Fruit fly (Drosophila melanogaster): ENCODE data around the gene CG7824.

The CG7824 gene

DNA sequence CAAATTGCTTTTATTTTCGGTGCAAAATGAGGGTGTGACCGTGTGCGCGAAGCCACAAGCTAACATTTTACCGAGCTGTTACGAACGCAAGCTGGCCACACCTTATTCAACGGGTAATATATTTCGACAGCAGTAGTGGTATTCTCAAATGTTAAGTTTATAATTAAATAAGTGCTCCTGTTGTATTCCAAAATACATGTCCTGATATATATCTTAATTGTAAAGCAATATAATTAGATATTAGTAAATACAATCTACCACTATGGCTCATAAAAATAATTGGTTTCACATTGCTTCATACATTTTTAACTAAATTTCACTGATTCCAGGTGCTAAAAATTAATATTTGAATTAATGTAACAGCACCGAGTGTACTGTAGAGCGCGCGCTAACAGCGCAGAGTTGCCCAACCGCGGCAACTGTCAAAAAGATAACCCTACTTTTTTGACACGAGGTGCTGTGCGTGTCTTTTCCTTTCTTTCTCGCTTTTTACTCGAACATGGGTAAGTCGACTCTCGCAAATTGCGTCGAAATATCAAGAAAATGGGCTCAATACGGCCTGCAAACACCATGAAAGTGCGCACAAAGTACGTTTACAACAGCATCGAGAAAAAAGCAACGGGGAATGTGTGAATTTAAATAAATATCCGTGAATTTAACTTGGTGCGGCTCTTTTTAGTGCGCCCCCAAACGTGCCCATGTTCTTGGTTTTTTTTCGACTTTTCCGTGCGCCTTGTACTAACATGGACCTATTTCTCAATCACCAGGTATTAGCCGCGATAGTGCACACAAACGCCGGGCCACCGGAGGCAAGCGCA is 2.9 kb upstream of the CG7824 start, which contains the start of the genes CG15514 and RpS8 (continued):
- TF ChIP-seq odd (GFP tag; optimal IDR thresholded peaks at IDR 0.05) (no peak), dan (GFP tag; IDR thresholded peaks at IDR 0.05) (no peak), pros (GFP tag; optimal IDR thresholded peaks at IDR 0.05) (no peak), CG12299 (tag; optimal IDR thresholded peaks at IDR 0.05) (peak; percentile 45), Dad (GFP tag; optimal IDR thresholded peaks at IDR 0.05) (peak; percentile 11), lmd (GFP tag; IDR thresholded peaks at IDR 0.05) (peak; percentile 33; the same call in 1 of the 2 replicates), MESR4 (GFP tag; optimal IDR thresholded peaks at IDR 0.05) (peak; percentile 97), Camta (GFP tag; optimal IDR thresholded peaks at IDR 0.05) (peak; percentile 24), CG34376 (GFP tag; optimal IDR thresholded peaks at IDR 0.05) (peak; percentile 76), Poxn (GFP tag; IDR thresholded peaks at IDR 0.05) (no peak), kni (GFP tag; optimal IDR thresholded peaks at IDR 0.05) (peak; percentile 60), Fer2 (tag; optimal IDR thresholded peaks at IDR 0.05) (peak; percentile 67), fd64A (GFP tag; optimal IDR thresholded peaks at IDR 0.05) (peak; percentile 4), Xbp1 (GFP tag; optimal IDR thresholded peaks at IDR 0.05) (peak; percentile 64), Ssrp (tag; optimal IDR thresholded peaks at IDR 0.05) (peak; percentile 30), sd (tag; optimal IDR thresholded peaks at IDR 0.05) (no peak), CG1792 (GFP tag; optimal IDR thresholded peaks at IDR 0.05) (no peak), twi (tag; optimal IDR thresholded peaks at IDR 0.05) (peak; percentile 39), insv (GFP tag; optimal IDR thresholded peaks at IDR 0.05) (peak in 1 of 2 experiments; percentile 55)

dm6 chr3R:29859763-29860162 is 1.0 kb upstream of the CG7824 start:
- TF ChIP-seq CG18011 (GFP tag; optimal IDR thresholded peaks at IDR 0.05) (peak; percentile 38), CG10321 (GFP tag; IDR thresholded peaks at IDR 0.05) (no peak), CG1647 (GFP tag; optimal IDR thresholded peaks at IDR 0.05) (peak; percentile 31), gcm (GFP tag; optimal IDR thresholded peaks at IDR 0.05) (peak; percentile 38), crp (GFP tag; optimal IDR thresholded peaks at IDR 0.05) (no peak), row (GFP tag; IDR thresholded peaks at IDR 0.05) (peak; percentile 83), bsh (GFP tag; optimal IDR thresholded peaks at IDR 0.05) (peak in 1 of 2 experiments; percentile 24), CG6689 (GFP tag; IDR thresholded peaks at IDR 0.05) (no peak), run (tag; optimal IDR thresholded peaks at IDR 0.05) (no peak), CG9437 (GFP tag; optimal IDR thresholded peaks at IDR 0.05) (peak; percentile 3), esg (GFP tag; conservative IDR thresholded peaks at IDR 0.05) (no peak), Mad (GFP tag; optimal IDR thresholded peaks at IDR 0.05) (peak; percentile 16), lbe (GFP tag; optimal IDR thresholded peaks at IDR 0.05) (peak; percentile 45), TFAM (GFP tag; optimal IDR thresholded peaks at IDR 0.05) (no peak), CG34422 (GFP tag; IDR thresholded peaks at IDR 0.05) (peak; percentile 52; the same call in 1 of the 3 replicates), CG14441 (GFP tag; IDR thresholded peaks at IDR 0.05) (peak; percentile 61), Rfx (GFP tag; IDR thresholded peaks at IDR 0.05) (peak; percentile 81), lola (GFP tag; optimal IDR thresholded peaks at IDR 0.05) (no peak), sens-2 (GFP tag; IDR thresholded peaks at IDR 0.05) (peak; percentile 38; the same call in 1 of the 2 replicates), bab2 (GFP tag; optimal IDR thresholded peaks at IDR 0.05) (peak; percentile 19), CG16779 (GFP tag; IDR thresholded peaks at IDR 0.05) (no peak), CG7556 (GFP tag; optimal IDR thresholded peaks at IDR 0.05) (peak; percentile 13), CG8290 (GFP tag; optimal IDR thresholded peaks at IDR 0.05) (no peak), CG8290 (tag; optimal IDR thresholded peaks at IDR 0.05) (no peak), caup (GFP tag; optimal IDR thresholded peaks at IDR 0.05; ENCODE audit: severe bottlenecking) (peak; percentile 61), CG30431 (GFP tag; optimal IDR thresholded peaks at IDR 0.05) (no peak), bbx (GFP tag; IDR thresholded peaks at IDR 0.05; ENCODE audit: partially characterized antibody) (peak; percentile 36; the same call in 1 of the 2 replicates), fru (optimal IDR thresholded peaks at IDR 0.05) (no peak), CG12071 (GFP tag; optimal IDR thresholded peaks at IDR 0.05) (peak; percentile 30), GATAe (GFP tag; conservative IDR thresholded peaks at IDR 0.05) (0 out of 2 replicates have a peak, but pooled peaks have one; percentile 17)
